Worm (Caenorhabditis elegans) whole organism, mixed stage, embryonic: ENCODE measurements around the gene cht-3.

Experiments used
- ceh-83 ChIP-seq: fragments of 200-800 bp; sonication (Bioruptor generic); optimal IDR thresholded peaks from 2 replicates; lab custom pipeline; 2018; ENCODE audit warnings: mild to moderate bottlenecking, missing genetic modification characterization, missing compliant biosample characterization
- nhr-12 ChIP-seq: fragments of 150-350 bp; optimal IDR thresholded peaks from 2 replicates; lab custom pipeline; 2014; ENCODE audit warnings: missing biosample characterization, missing genetic modification characterization
- sem-2 ChIP-seq: fragments of 200-800 bp; sonication (Bioruptor generic); optimal IDR thresholded peaks from 2 replicates; lab custom pipeline; 2018; ENCODE audit warnings: mild to moderate bottlenecking, missing genetic modification characterization, missing compliant biosample characterization
- sptf-1 ChIP-seq: sonication (generic microtip); optimal IDR thresholded peaks from 2 replicates; lab custom pipeline; 2017; ENCODE audit warnings: mild to moderate bottlenecking, missing genetic modification characterization, moderate library complexity, missing compliant biosample characterization
- unc-39 ChIP-seq: fragments of 150-350 bp; optimal IDR thresholded peaks from 2 replicates; lab custom pipeline; 2014; ENCODE audit warnings: missing biosample characterization, missing genetic modification characterization
- unc-62 ChIP-seq: fragments of 150-350 bp; optimal IDR thresholded peaks from 2 replicates; lab custom pipeline; 2014; ENCODE audit warnings: missing biosample characterization, missing genetic modification reagents, missing genetic modification characterization

- no peak for TF ChIP-seq sem-2 (GFP tag; lab: Kevin White, UChicago)
- no peak for TF ChIP-seq ceh-83 (GFP tag; lab: Kevin White, UChicago)
- TF ChIP-seq nhr-12: no peak
- no peak for TF ChIP-seq unc-39 (tag; lab: Kevin White, UChicago)
- TF ChIP-seq sptf-1 (tag; lab: Kevin White, UChicago): no peak
- TF ChIP-seq unc-62: no peak
Observed at ce11 chrIV:7049672-7050206, 46.3 kb downstream of the cht-3 start, which contains the start of gene nhr-105.
